ENCODE assay signal across 1 fruit fly cellular context in genomic region chrX:1984175-1984973, dm6.
TF ChIP-seq lines count a peak whose summit lies in the region.

No protein-coding gene starts in this region.

TF ChIP-seq in whole organism, embryonic, 481 proteins besides CTCF, POLR2A, EP300 and RAD21 (continued from another document and continues in another):
- TF ChIP-seq usp (GFP tag; optimal IDR thresholded peaks at IDR 0.05; lab: Kevin White, UChicago) (no peak), sima (GFP tag; optimal IDR thresholded peaks at IDR 0.05; lab: Kevin White, UChicago) (no peak), wek (GFP tag; optimal IDR thresholded peaks at IDR 0.05; lab: Kevin White, UChicago) (peak; percentile 15), CG14965 (GFP tag; optimal IDR thresholded peaks at IDR 0.05; lab: Kevin White, UChicago; ENCODE audit: borderline replicate concordance) (no peak), CG1024 (GFP tag; IDR thresholded peaks at IDR 0.05; lab: Robert Waterston, UW) (no peak), CG15073 (GFP tag; optimal IDR thresholded peaks at IDR 0.05; lab: Kevin White, UChicago) (no peak), CG3838 (GFP tag; optimal IDR thresholded peaks at IDR 0.05; lab: Kevin White, UChicago) (peak; percentile 44), slbo (GFP tag; IDR thresholded peaks at IDR 0.05; lab: Robert Waterston, UW) (peak; percentile 70), Hmr (GFP tag; optimal IDR thresholded peaks at IDR 0.05; lab: Kevin White, UChicago) (peak; percentile 72), eyg (GFP tag; optimal IDR thresholded peaks at IDR 0.05; lab: Kevin White, UChicago) (peak; percentile 53), ems (GFP tag; optimal IDR thresholded peaks at IDR 0.05; lab: Kevin White, UChicago) (peak; percentile 64), CG3995 (GFP tag; optimal IDR thresholded peaks at IDR 0.05; lab: Kevin White, UChicago) (peak; percentile 28), CG12071 (GFP tag; optimal IDR thresholded peaks at IDR 0.05; lab: Kevin White, UChicago) (peak; percentile 57), CG6791 (GFP tag; IDR thresholded peaks at IDR 0.05; lab: Robert Waterston, UW; ENCODE audit: partially characterized antibody) (no peak), Dad (GFP tag; optimal IDR thresholded peaks at IDR 0.05; lab: Kevin White, UChicago) (peak; percentile 22), CG30403 (GFP tag; optimal IDR thresholded peaks at IDR 0.05; lab: Kevin White, UChicago) (peak; percentile 66), Max (GFP tag; optimal IDR thresholded peaks at IDR 0.05; lab: Kevin White, UChicago) (no peak), mam (GFP tag; optimal IDR thresholded peaks at IDR 0.05; lab: Kevin White, UChicago) (peak; percentile 38), az2 (GFP tag; optimal IDR thresholded peaks at IDR 0.05; lab: Kevin White, UChicago) (peak; percentile 56), H2.0 (GFP tag; IDR thresholded peaks at IDR 0.05; lab: Robert Waterston, UW) (peak; percentile 71), Ssrp (tag; optimal IDR thresholded peaks at IDR 0.05; lab: Kevin White, UChicago) (peak; percentile 84), unpg (GFP tag; optimal IDR thresholded peaks at IDR 0.05; lab: Kevin White, UChicago) (peak; percentile 81), Deaf1 (tag; optimal IDR thresholded peaks at IDR 0.05; lab: Kevin White, UChicago) (peak; percentile 40), Antp (GFP tag; optimal IDR thresholded peaks at IDR 0.05; lab: Kevin White, UChicago) (peak; percentile 64), CG12744 (GFP tag; optimal IDR thresholded peaks at IDR 0.05; lab: Kevin White, UChicago) (no peak), chinmo (GFP tag; IDR thresholded peaks at IDR 0.05; lab: Robert Waterston, UW; ENCODE audit: partially characterized antibody) (0 out of 4 replicates have a peak, but pooled peaks have one; percentile 36), Sry-β (GFP tag; optimal IDR thresholded peaks at IDR 0.05; lab: Kevin White, UChicago) (no peak), CG7372 (GFP tag; IDR thresholded peaks at IDR 0.05; lab: Robert Waterston, UW) (peak; percentile 53), CG32532 (GFP tag; IDR thresholded peaks at IDR 0.05; lab: Robert Waterston, UW) (peak; percentile 53), CG4730 (GFP tag; IDR thresholded peaks at IDR 0.05; lab: Robert Waterston, UW) (peak; percentile 50), C15 (GFP tag; IDR thresholded peaks at IDR 0.05; lab: Robert Waterston, UW) (no peak), Atf3 (GFP tag; optimal IDR thresholded peaks at IDR 0.05; lab: Kevin White, UChicago) (peak; percentile 80), rib (GFP tag; IDR thresholded peaks at IDR 0.05; lab: Robert Waterston, UW) (0 out of 2 replicates have a peak, but pooled peaks have one; percentile 9), CG17829 (tag; optimal IDR thresholded peaks at IDR 0.05; lab: Kevin White, UChicago) (peak; percentile 72), Hey (tag; optimal IDR thresholded peaks at IDR 0.05; lab: Kevin White, UChicago) (no peak), E2f1 (GFP tag; IDR thresholded peaks at IDR 0.05; lab: Robert Waterston, UW) (peak; percentile 69), jumu (GFP tag; optimal IDR thresholded peaks at IDR 0.05; lab: Kevin White, UChicago) (peak; percentile 59), prd (optimal IDR thresholded peaks at IDR 0.05; lab: Kevin White, UChicago) (no peak), prd (GFP tag; IDR thresholded peaks at IDR 0.05; lab: Robert Waterston, UW) (peak; percentile 88), Hand (GFP tag; optimal IDR thresholded peaks at IDR 0.05; lab: Kevin White, UChicago) (no peak), Awh (GFP tag; IDR thresholded peaks at IDR 0.05; lab: Robert Waterston, UW) (peak; percentile 57; the same call in 1 of the 2 replicates), onecut (GFP tag; IDR thresholded peaks at IDR 0.05; lab: Robert Waterston, UW) (peak; percentile 48; the same call in 1 of the 2 replicates), CG10431 (GFP tag; optimal IDR thresholded peaks at IDR 0.05; lab: Kevin White, UChicago) (peak; percentile 53), dati (GFP tag; IDR thresholded peaks at IDR 0.05; lab: Robert Waterston, UW) (peak; percentile 2; the same call in 1 of the 2 replicates), luna (GFP tag; optimal IDR thresholded peaks at IDR 0.05; lab: Kevin White, UChicago) (no peak), CG15514 (GFP tag; optimal IDR thresholded peaks at IDR 0.05; lab: Kevin White, UChicago) (peak; percentile 4), cas (GFP tag; IDR thresholded peaks at IDR 0.05; lab: Robert Waterston, UW) (no peak), Hr51 (GFP tag; optimal IDR thresholded peaks at IDR 0.05; lab: Kevin White, UChicago) (peak; percentile 50 to 86), CG1233 (GFP tag; optimal IDR thresholded peaks at IDR 0.05; lab: Kevin White, UChicago) (peak; percentile 59), dmrt11E (tag; optimal IDR thresholded peaks at IDR 0.05; lab: Kevin White, UChicago) (peak; percentile 16), CrebB (tag; optimal IDR thresholded peaks at IDR 0.05; lab: Kevin White, UChicago) (peak; percentile 65), CG9727 (GFP tag; optimal IDR thresholded peaks at IDR 0.05; lab: Kevin White, UChicago) (peak; percentile 65), CG11093 (GFP tag; IDR thresholded peaks at IDR 0.05; lab: Robert Waterston, UW) (peak; percentile 79; the same call in 2 of the 3 replicates), Fer1 (GFP tag; optimal IDR thresholded peaks at IDR 0.05; lab: Kevin White, UChicago) (peak; percentile 54), HmgD (GFP tag; optimal IDR thresholded peaks at IDR 0.05; lab: Kevin White, UChicago) (peak; percentile 24), salm (tag; optimal IDR thresholded peaks at IDR 0.05; lab: Kevin White, UChicago) (peak; percentile 50), org-1 (GFP tag; optimal IDR thresholded peaks at IDR 0.05; lab: Kevin White, UChicago) (peak; percentile 75), CG32772 (GFP tag; IDR thresholded peaks at IDR 0.05; lab: Robert Waterston, UW) (peak; percentile 87), CG4404 (GFP tag; IDR thresholded peaks at IDR 0.05; lab: Robert Waterston, UW) (peak; percentile 53; the same call in 1 of the 2 replicates), Trl (optimal IDR thresholded peaks at IDR 0.05; lab: Kevin White, UChicago) (no peak), Trl (GFP tag; optimal IDR thresholded peaks at IDR 0.05; lab: Kevin White, UChicago) (peak; percentile 25), fd64A (GFP tag; optimal IDR thresholded peaks at IDR 0.05; lab: Kevin White, UChicago) (peak; percentile 7), Scr (GFP tag; IDR thresholded peaks at IDR 0.05; lab: Robert Waterston, UW; ENCODE audit: partially characterized antibody) (no peak), CG3726 (GFP tag; IDR thresholded peaks at IDR 0.05; lab: Robert Waterston, UW) (0 out of 3 replicates have a peak, but pooled peaks have one; percentile 65), CG10147 (GFP tag; optimal IDR thresholded peaks at IDR 0.05; lab: Kevin White, UChicago) (peak; percentile 53), insv (GFP tag; optimal IDR thresholded peaks at IDR 0.05; lab: Kevin White, UChicago) (no peak), ara (GFP tag; IDR thresholded peaks at IDR 0.05; lab: Robert Waterston, UW) (peak; percentile 69; the same call in 1 of the 2 replicates), CG9437 (GFP tag; optimal IDR thresholded peaks at IDR 0.05; lab: Kevin White, UChicago) (peak; percentile 59), Optix (GFP tag; IDR thresholded peaks at IDR 0.05; lab: Robert Waterston, UW) (peak; percentile 82), nerfin-1 (tag; optimal IDR thresholded peaks at IDR 0.05; lab: Kevin White, UChicago) (peak; percentile 71), BEAF-32 (GFP tag; optimal IDR thresholded peaks at IDR 0.05; lab: Kevin White, UChicago) (no peak), CG4360 (GFP tag; IDR thresholded peaks at IDR 0.05; lab: Robert Waterston, UW) (peak; percentile 40; the same call in 1 of the 2 replicates), Hr3 (GFP tag; optimal IDR thresholded peaks at IDR 0.05; lab: Kevin White, UChicago) (peak; percentile 67), Dek (tag; optimal IDR thresholded peaks at IDR 0.05; lab: Kevin White, UChicago) (peak; percentile 68), Camta (GFP tag; optimal IDR thresholded peaks at IDR 0.05; lab: Kevin White, UChicago) (no peak), CG11723 (GFP tag; optimal IDR thresholded peaks at IDR 0.05; lab: Kevin White, UChicago) (peak; percentile 77), Hr78 (GFP tag; optimal IDR thresholded peaks at IDR 0.05; lab: Kevin White, UChicago) (peak in 1 of 2 experiments; percentile 27), Xrp1 (GFP tag; IDR thresholded peaks at IDR 0.05; lab: Robert Waterston, UW) (peak; percentile 63; the same call in 1 of the 2 replicates), psq (GFP tag; optimal IDR thresholded peaks at IDR 0.05; lab: Kevin White, UChicago) (peak; percentile 34), Poxn (GFP tag; IDR thresholded peaks at IDR 0.05; lab: Robert Waterston, UW) (no peak), Atf-2 (GFP tag; optimal IDR thresholded peaks at IDR 0.05; lab: Kevin White, UChicago) (peak; percentile 46), Bdp1 (GFP tag; optimal IDR thresholded peaks at IDR 0.05; lab: Kevin White, UChicago) (peak; percentile 32), CG16863 (GFP tag; optimal IDR thresholded peaks at IDR 0.05; lab: Kevin White, UChicago) (peak; percentile 81), CG2116 (GFP tag; optimal IDR thresholded peaks at IDR 0.05; lab: Kevin White, UChicago) (no peak), Drgx (GFP tag; IDR thresholded peaks at IDR 0.05; lab: Robert Waterston, UW) (peak; percentile 59), CG16813 (GFP tag; IDR thresholded peaks at IDR 0.05; lab: Robert Waterston, UW; ENCODE audit: partially characterized antibody) (no peak), stwl (tag; optimal IDR thresholded peaks at IDR 0.05; lab: Kevin White, UChicago) (no peak), CG10321 (GFP tag; IDR thresholded peaks at IDR 0.05; lab: Robert Waterston, UW) (no peak), CG6254 (GFP tag; optimal IDR thresholded peaks at IDR 0.05; lab: Kevin White, UChicago) (peak; percentile 38), CG15479 (GFP tag; optimal IDR thresholded peaks at IDR 0.05; lab: Kevin White, UChicago) (no peak), D (optimal IDR thresholded peaks at IDR 0.05; lab: Kevin White, UChicago) (no peak), D (GFP tag; optimal IDR thresholded peaks at IDR 0.05; lab: Kevin White, UChicago) (peak; percentile 77), CG7271 (tag; optimal IDR thresholded peaks at IDR 0.05; lab: Kevin White, UChicago) (no peak), pnt (GFP tag; optimal IDR thresholded peaks at IDR 0.05; lab: Kevin White, UChicago) (peak; percentile 51), tap (tag; optimal IDR thresholded peaks at IDR 0.05; lab: Kevin White, UChicago) (peak; percentile 62), exex (tag; optimal IDR thresholded peaks at IDR 0.05; lab: Kevin White, UChicago) (no peak), CG34224 (GFP tag; IDR thresholded peaks at IDR 0.05; lab: Robert Waterston, UW; ENCODE audit: partially characterized antibody) (no peak), ab (GFP tag; optimal IDR thresholded peaks at IDR 0.05; lab: Kevin White, UChicago) (peak; percentile 9), phol (tag; optimal IDR thresholded peaks at IDR 0.05; lab: Kevin White, UChicago) (peak; percentile 86), slp2 (GFP tag; optimal IDR thresholded peaks at IDR 0.05; lab: Kevin White, UChicago) (peak; percentile 67), CG31365 (tag; optimal IDR thresholded peaks at IDR 0.05; lab: Kevin White, UChicago) (peak; percentile 41), lmd (GFP tag; IDR thresholded peaks at IDR 0.05; lab: Robert Waterston, UW) (peak; percentile 87), dan (GFP tag; IDR thresholded peaks at IDR 0.05; lab: Robert Waterston, UW) (peak; percentile 44; the same call in 1 of the 2 replicates), CG14710 (tag; optimal IDR thresholded peaks at IDR 0.05; lab: Kevin White, UChicago) (peak; percentile 50), vvl (GFP tag; IDR thresholded peaks at IDR 0.05; lab: Robert Waterston, UW) (peak; percentile 78), CG13775 (GFP tag; optimal IDR thresholded peaks at IDR 0.05; lab: Kevin White, UChicago) (peak; percentile 43), CG11695 (GFP tag; IDR thresholded peaks at IDR 0.05; lab: Robert Waterston, UW) (peak; percentile 52; the same call in 1 of the 3 replicates), CG10274 (GFP tag; optimal IDR thresholded peaks at IDR 0.05; lab: Kevin White, UChicago) (peak; percentile 94), pan (optimal IDR thresholded peaks at IDR 0.05; lab: Kevin White, UChicago) (no peak), pan (GFP tag; optimal IDR thresholded peaks at IDR 0.05 in 1 of 2, IDR thresholded peaks at IDR 0.05 in 1 of 2) (peak in 1 of 2 experiments; percentile 80), CG31441 (GFP tag; IDR thresholded peaks at IDR 0.05; lab: Robert Waterston, UW) (peak; percentile 84), CG13624 (GFP tag; optimal IDR thresholded peaks at IDR 0.05; lab: Kevin White, UChicago) (peak; percentile 52), CG16779 (GFP tag; IDR thresholded peaks at IDR 0.05; lab: Robert Waterston, UW) (no peak), CG8944 (GFP tag; optimal IDR thresholded peaks at IDR 0.05; lab: Kevin White, UChicago) (peak; percentile 73), Med (GFP tag; lab: Kevin White, UChicago) (peak; percentile 93), cato (GFP tag; optimal IDR thresholded peaks at IDR 0.05; lab: Kevin White, UChicago; ENCODE audit: borderline replicate concordance) (peak; percentile 29), Ets65A (GFP tag; lab: Kevin White, UChicago) (peak; percentile 98), nau (GFP tag; optimal IDR thresholded peaks at IDR 0.05; lab: Kevin White, UChicago) (peak; percentile 52), Dll (GFP tag; IDR thresholded peaks at IDR 0.05; lab: Robert Waterston, UW; ENCODE audit: partially characterized antibody) (no peak), CG16815 (GFP tag; optimal IDR thresholded peaks at IDR 0.05; lab: Kevin White, UChicago) (peak; percentile 59), CG6854 (GFP tag; optimal IDR thresholded peaks at IDR 0.05; lab: Kevin White, UChicago) (peak; percentile 11), CG14014 (GFP tag; IDR thresholded peaks at IDR 0.05; lab: Robert Waterston, UW) (peak; percentile 33; the same call in 1 of the 2 replicates), sna (GFP tag; IDR thresholded peaks at IDR 0.05; lab: Robert Waterston, UW; ENCODE audit: partially characterized antibody) (no peak), Oaz (GFP tag; IDR thresholded peaks at IDR 0.05; lab: Robert Waterston, UW) (peak; percentile 45; the same call in 1 of the 2 replicates), ewg (GFP tag; optimal IDR thresholded peaks at IDR 0.05; lab: Kevin White, UChicago) (peak; percentile 77), Spps (tag; optimal IDR thresholded peaks at IDR 0.05; lab: Kevin White, UChicago) (no peak), CG10654 (GFP tag; optimal IDR thresholded peaks at IDR 0.05; lab: Kevin White, UChicago) (peak; percentile 35), CG10565 (GFP tag; optimal IDR thresholded peaks at IDR 0.05; lab: Kevin White, UChicago) (no peak), peb (GFP tag; IDR thresholded peaks at IDR 0.05; lab: Robert Waterston, UW) (peak; percentile 76), Fer2 (tag; optimal IDR thresholded peaks at IDR 0.05; lab: Kevin White, UChicago) (peak; percentile 16)
